Worm (Caenorhabditis elegans) whole organism, L2 larva: Measurements from ENCODE around the gene Y41D4B.24.

ENCODE experiments used
- aly-2 ChIP-seq: fragments of 150-350 bp; optimal IDR thresholded peaks from 2 replicates; lab custom pipeline; 2014; ENCODE audit warnings: missing biosample characterization, missing genetic modification characterization
- ama-1 ChIP-seq: fragments of 150-350 bp; optimal IDR thresholded peaks from 2 replicates; lab custom pipeline; 2018; ENCODE audit warnings: inconsistent platforms
- dmd-4 ChIP-seq: sonication (generic microtip); optimal IDR thresholded peaks from 2 replicates; lab custom pipeline; 2017; ENCODE audit warnings: missing biosample characterization, missing genetic modification characterization
- elt-3 ChIP-seq: sonication (generic microtip); optimal IDR thresholded peaks from 2 replicates; lab custom pipeline; 2017; ENCODE audit warnings: missing biosample characterization, missing genetic modification characterization
- fos-1 ChIP-seq: fragments of 150-350 bp; optimal IDR thresholded peaks from 2 replicates; lab custom pipeline; 2014; ENCODE audit warnings: missing biosample characterization, missing genetic modification characterization
- lin-39 ChIP-seq: fragments of 150-350 bp; optimal IDR thresholded peaks from 2 replicates; lab custom pipeline; 2014; ENCODE audit warnings: missing biosample characterization, missing genetic modification reagents, missing genetic modification characterization
- mdl-1 ChIP-seq, 2 experiments: fragments of 150-350 bp in 1 of 2; sonication (generic microtip) in 1 of 2; optimal IDR thresholded peaks; 2 replicates each; lab custom pipeline; 2017; ENCODE audit warnings: missing biosample characterization in 2 of 2, missing genetic modification characterization in 2 of 2
- nhr-237 ChIP-seq: fragments of 150-350 bp; optimal IDR thresholded peaks from 2 replicates; lab custom pipeline; 2014; ENCODE audit warnings: missing biosample characterization, missing genetic modification characterization
- nhr-77 ChIP-seq: fragments of 150-350 bp; optimal IDR thresholded peaks from 2 replicates; lab custom pipeline; 2014; ENCODE audit warnings: missing biosample characterization, missing genetic modification characterization
- unc-62 ChIP-seq: fragments of 150-350 bp; optimal IDR thresholded peaks from 2 replicates; lab custom pipeline; 2014; ENCODE audit warnings: missing biosample characterization, missing genetic modification reagents, missing genetic modification characterization
- zag-1 ChIP-seq: fragments of 150-350 bp; optimal IDR thresholded peaks from 2 replicates; lab custom pipeline; 2014; ENCODE audit warnings: missing biosample characterization, missing genetic modification characterization
- ztf-11 ChIP-seq: sonication (generic microtip); optimal IDR thresholded peaks from 2 replicates; lab custom pipeline; 2017; ENCODE audit warnings: missing biosample characterization, missing genetic modification characterization

DNA sequence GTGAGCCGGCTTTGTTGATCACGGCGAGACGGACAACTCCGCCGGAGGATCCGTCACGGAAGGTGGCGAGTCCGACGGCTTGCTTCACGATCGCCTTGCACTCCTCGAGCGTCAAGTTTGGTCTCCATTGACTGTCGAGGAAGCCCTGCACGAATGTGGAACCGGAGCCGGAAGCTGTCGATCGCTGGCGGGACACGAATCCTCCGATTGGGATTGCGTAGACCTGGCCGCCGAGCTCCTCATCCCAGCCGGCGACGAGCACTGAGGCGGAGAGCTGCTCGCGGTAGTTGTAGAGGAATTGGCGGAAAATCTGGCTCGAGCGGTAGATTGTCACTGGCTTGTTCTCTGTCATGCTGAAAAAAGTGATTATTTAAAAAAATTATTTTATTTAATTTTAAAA, 27.0 kb upstream of the Y41D4B.24 start:
- TF ChIP-seq ztf-11 (tag; lab: Kevin White, UChicago) (no peak), lin-39 (tag; lab: Kevin White, UChicago) (no peak), aly-2 (tag; lab: Kevin White, UChicago) (no peak), zag-1 (tag; lab: Kevin White, UChicago) (no peak), ama-1 (lab: Kevin White, UChicago) (no peak), dmd-4 (tag; lab: Kevin White, UChicago) (no peak), fos-1 (no peak), elt-3 (no peak), mdl-1 (tag; optimal IDR thresholded peaks at IDR 0.05; lab: Kevin White, UChicago) (no peak), nhr-77 (tag; lab: Kevin White, UChicago) (no peak), nhr-237 (tag; lab: Kevin White, UChicago) (no peak), unc-62 (GFP tag; lab: Kevin White, UChicago) (no peak)
